Fruit fly (Drosophila melanogaster) whole organism, pupa: ENCODE results near the gene phtm.
A peak's percentile ranks its signal among the peaks of the same experiment; 100 is the strongest.

ENCODE experiments used
- CG10348 ChIP-seq: fragments of 200-800 bp; sonication (Bioruptor generic); IDR thresholded peaks from 2 replicates; pipeline ENCODE4 v1.3.6; 2022; ENCODE audit warnings: missing biosample characterization, missing genetic modification characterization
- CG12605 ChIP-seq: fragments of 200-800 bp; sonication (Bioruptor generic); IDR thresholded peaks from 2 replicates; pipeline ENCODE4 v1.3.6; 2022; ENCODE audit warnings: missing biosample characterization, missing genetic modification characterization
- CG14655 ChIP-seq: fragments of 200-800 bp; sonication (Bioruptor generic); optimal IDR thresholded peaks from 3 replicates; lab custom pipeline; 2017; ENCODE audit warnings: mild to moderate bottlenecking, missing biosample characterization, missing genetic modification reagents, missing genetic modification characterization
- CG15710 ChIP-seq: fragments of 200-800 bp; sonication (Bioruptor generic); optimal IDR thresholded peaks from 2 replicates; lab custom pipeline; 2018; ENCODE audit warnings: missing biosample characterization, mild to moderate bottlenecking, missing genetic modification characterization, moderate library complexity
- CG17806 ChIP-seq: fragments of 200-800 bp; sonication (Bioruptor generic); optimal IDR thresholded peaks from 2 replicates; lab custom pipeline; 2018; ENCODE audit warnings: missing biosample characterization, mild to moderate bottlenecking, missing genetic modification characterization, moderate library complexity
- CG32121 ChIP-seq: fragments of 200-800 bp; sonication (Bioruptor generic); IDR thresholded peaks from 2 replicates; pipeline ENCODE4 v1.3.6; 2022; ENCODE audit warnings: missing biosample characterization, missing genetic modification characterization
- CG8159 ChIP-seq: fragments of 200-800 bp; sonication (Bioruptor generic); optimal IDR thresholded peaks from 3 replicates; lab custom pipeline; 2018; ENCODE audit warnings: missing biosample characterization, mild to moderate bottlenecking, missing genetic modification characterization, moderate library complexity
- EcR ChIP-seq: fragments of 200-800 bp; sonication (Bioruptor generic); optimal IDR thresholded peaks from 3 replicates; lab custom pipeline; 2019; ENCODE audit warnings: missing biosample characterization, missing genetic modification characterization, mild to moderate bottlenecking, moderate library complexity, missing genetic modification reagents
- Ets98B ChIP-seq: fragments of 200-800 bp; sonication (Bioruptor generic); IDR thresholded peaks from 2 replicates; pipeline ENCODE4 v1.3.6; 2022; ENCODE audit warnings: missing biosample characterization, missing genetic modification characterization
- Pif1B ChIP-seq: fragments of 200-800 bp; sonication (Bioruptor generic); optimal IDR thresholded peaks from 3 replicates; lab custom pipeline; 2016; ENCODE audit warnings: missing biosample characterization, missing genetic modification characterization
- Snoo ChIP-seq: fragments of 200-800 bp; sonication (Bioruptor generic); optimal IDR thresholded peaks from 3 replicates; lab custom pipeline; 2017; ENCODE audit warnings: missing biosample characterization, mild to moderate bottlenecking, missing genetic modification characterization, inconsistent platforms
- fd96Ca ChIP-seq: fragments of 200-800 bp; sonication (Bioruptor generic); IDR thresholded peaks from 3 replicates; pipeline ENCODE4 v1.3.6; 2022; ENCODE audit warnings: missing biosample characterization, missing genetic modification characterization

DNA sequence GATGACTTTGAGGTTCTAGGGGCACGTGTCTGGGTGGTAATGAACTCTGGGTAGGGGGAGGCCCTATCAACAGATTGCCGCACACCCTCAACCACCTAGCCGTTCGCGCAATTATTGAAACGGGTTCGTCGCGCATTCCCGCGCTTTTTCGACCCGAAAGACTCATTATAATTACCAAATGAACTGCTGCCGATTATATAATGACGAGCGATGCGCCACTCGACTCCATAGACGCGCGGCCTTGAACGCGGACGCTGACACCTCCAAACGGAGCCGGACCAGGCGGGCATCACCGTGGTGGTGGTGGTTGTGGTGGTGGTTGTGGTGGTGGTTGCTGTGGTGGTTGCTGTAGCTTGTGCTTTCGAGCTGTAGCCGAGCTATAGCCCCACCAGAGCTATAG, 15.0 kb downstream of the phtm start:
- peak; percentile 21 for TF ChIP-seq EcR
- TF ChIP-seq CG14655 (GFP tag; lab: Kevin White, UChicago) = no peak
- no peak for TF ChIP-seq CG10348 (GFP tag; lab: Robert Waterston, UW)
- no peak for TF ChIP-seq CG12605 (GFP tag; lab: Robert Waterston, UW)
- no peak for TF ChIP-seq Pif1B (GFP tag; lab: Kevin White, UChicago)
- TF ChIP-seq CG17806 (tag; lab: Kevin White, UChicago) = no peak
- no peak for TF ChIP-seq CG32121 (GFP tag; lab: Robert Waterston, UW)
- no peak for TF ChIP-seq Ets98B (GFP tag; lab: Robert Waterston, UW)
- TF ChIP-seq CG8159 (tag; lab: Kevin White, UChicago) = no peak
- TF ChIP-seq fd96Ca (GFP tag; lab: Robert Waterston, UW) = no peak
- no peak for TF ChIP-seq CG15710
- no peak for TF ChIP-seq Snoo (tag; lab: Kevin White, UChicago)
